Worm (Caenorhabditis elegans): Measurements from ENCODE around the gene W08G11.1.

The W08G11.1 gene

DNA sequence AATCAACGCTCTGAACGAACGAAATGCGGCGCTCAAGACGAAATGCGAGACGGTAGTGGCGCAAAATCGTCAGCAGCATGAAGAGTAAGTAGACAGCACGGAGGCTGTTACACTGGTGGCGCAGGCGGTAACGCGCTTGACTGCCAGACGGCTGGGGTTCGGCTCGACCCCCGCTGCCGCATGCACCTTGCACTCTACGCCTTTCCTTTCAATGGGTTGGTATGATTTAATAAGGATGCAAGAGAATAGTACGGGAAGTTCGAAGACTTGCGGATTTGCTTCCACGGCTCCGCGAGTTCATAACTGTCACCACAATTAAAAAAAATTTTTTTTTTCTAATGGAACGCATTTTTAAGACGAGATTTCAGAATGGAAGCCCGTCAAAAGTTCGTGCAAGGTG is 23.2 kb downstream of the W08G11.1 start (continued):
- no peak for TF ChIP-seq mec-3 (tag; optimal IDR thresholded peaks at IDR 0.05; ENCODE audit: borderline replicate concordance)
- no peak for TF ChIP-seq ahr-1 (tag; optimal IDR thresholded peaks at IDR 0.05)
- no peak for TF ChIP-seq T23F11.4 (GFP tag; optimal IDR thresholded peaks at IDR 0.05)
- peak; percentile 48 for TF ChIP-seq dve-1 (tag; optimal IDR thresholded peaks at IDR 0.05)
- TF ChIP-seq madf-2 (tag; optimal IDR thresholded peaks at IDR 0.05): peak; percentile 54
- peak; percentile 78 for TF ChIP-seq pha-2 (tag; optimal IDR thresholded peaks at IDR 0.05)
- TF ChIP-seq K02D7.2 (tag; optimal IDR thresholded peaks at IDR 0.05): peak; percentile 35
- peak; percentile 61 for TF ChIP-seq rnt-1 (tag; optimal IDR thresholded peaks at IDR 0.05)
- TF ChIP-seq lim-6 (tag; optimal IDR thresholded peaks at IDR 0.05): no peak
- no peak for TF ChIP-seq nhr-11 (tag; optimal IDR thresholded peaks at IDR 0.05)
- TF ChIP-seq fkh-6 (tag; optimal IDR thresholded peaks at IDR 0.05): peak; percentile 48
- TF ChIP-seq K09A11.1 (tag; optimal IDR thresholded peaks at IDR 0.05; ENCODE audit: insufficient read depth): no peak
- no peak for TF ChIP-seq fkh-10 (GFP tag; optimal IDR thresholded peaks at IDR 0.05)
- no peak for TF ChIP-seq odd-2 (tag; optimal IDR thresholded peaks at IDR 0.05)
- TF ChIP-seq elt-2 (tag; optimal IDR thresholded peaks at IDR 0.05): peak; percentile 61
- TF ChIP-seq unc-3 (GFP tag; conservative IDR thresholded peaks at IDR 0.05): peak; percentile 49; the same call in 1 of the 2 replicates
- TF ChIP-seq unc-3 (tag; optimal IDR thresholded peaks at IDR 0.05): peak; percentile 35
- TF ChIP-seq F13H6.1 (tag; optimal IDR thresholded peaks at IDR 0.05): peak; percentile 27
- TF ChIP-seq syd-9 (tag; optimal IDR thresholded peaks at IDR 0.05): peak; percentile 48
- TF ChIP-seq unc-42 (tag; optimal IDR thresholded peaks at IDR 0.05): peak; percentile 41
- peak; percentile 47 for TF ChIP-seq ceh-31 (tag; optimal IDR thresholded peaks at IDR 0.05)
- TF ChIP-seq hlh-30 (tag; optimal IDR thresholded peaks at IDR 0.05; ENCODE audit: insufficient read depth): peak; percentile 9
- peak; percentile 52 for TF ChIP-seq Y22D7AL.16 (tag; optimal IDR thresholded peaks at IDR 0.05)
- TF ChIP-seq ref-2 (tag; optimal IDR thresholded peaks at IDR 0.05): peak; percentile 46
- TF ChIP-seq tbx-2 (tag; optimal IDR thresholded peaks at IDR 0.05): peak; percentile 71
- no peak for TF ChIP-seq unc-55 (GFP tag; optimal IDR thresholded peaks at IDR 0.05)
- TF ChIP-seq ceh-9 (tag; optimal IDR thresholded peaks at IDR 0.05): peak; percentile 12
- peak; percentile 69 for TF ChIP-seq ceh-34 (tag; optimal IDR thresholded peaks at IDR 0.05)
- TF ChIP-seq ceh-2 (tag; optimal IDR thresholded peaks at IDR 0.05): peak; percentile 26

DNA sequence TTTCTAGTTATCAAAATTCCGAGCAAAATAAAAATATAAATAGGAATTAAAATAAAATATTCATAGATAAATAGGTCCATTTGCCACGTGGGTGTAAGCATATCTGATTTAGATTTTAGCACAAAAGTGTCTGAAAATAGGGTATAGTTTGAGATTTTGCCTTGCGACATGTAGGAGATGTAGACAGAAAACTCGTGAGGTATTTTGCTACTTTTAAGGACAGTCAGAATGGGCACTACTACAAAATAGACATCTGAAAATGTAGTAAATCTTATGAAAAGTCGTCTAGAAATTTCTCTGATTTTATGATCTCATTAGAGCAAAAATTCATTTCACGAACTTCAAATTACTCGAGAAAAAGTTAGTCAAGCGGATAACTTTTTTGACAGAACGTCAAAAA is 27.8 kb downstream of the W08G11.1 start, which contains the start of gene srv-34:
TSS of gene srv-34 (minus strand) at position 101 of the 400 bp plus-strand sequence.
- TF ChIP-seq lim-6 (tag; optimal IDR thresholded peaks at IDR 0.05) (no peak), ztf-16 (tag; optimal IDR thresholded peaks at IDR 0.05) (no peak), nfya-1 (tag; optimal IDR thresholded peaks at IDR 0.05) (no peak), ceh-30 (tag; optimal IDR thresholded peaks at IDR 0.05) (no peak), ceh-2 (tag; optimal IDR thresholded peaks at IDR 0.05) (no peak), gmeb-2 (tag; optimal IDR thresholded peaks at IDR 0.05) (no peak), tbx-2 (tag; optimal IDR thresholded peaks at IDR 0.05) (no peak), ceh-24 (tag; optimal IDR thresholded peaks at IDR 0.05) (no peak), mec-3 (tag; optimal IDR thresholded peaks at IDR 0.05; ENCODE audit: borderline replicate concordance) (no peak), pax-1 (tag; optimal IDR thresholded peaks at IDR 0.05) (no peak), ceh-6 (GFP tag; optimal IDR thresholded peaks at IDR 0.05) (no peak), tbx-7 (tag; optimal IDR thresholded peaks at IDR 0.05) (no peak), ref-2 (tag; optimal IDR thresholded peaks at IDR 0.05) (no peak), ceh-45 (GFP tag; IDR thresholded peaks at IDR 0.05) (no peak), eyg-1 (tag; optimal IDR thresholded peaks at IDR 0.05) (no peak), elt-2 (tag; optimal IDR thresholded peaks at IDR 0.05) (no peak), hlh-8 (tag; optimal IDR thresholded peaks at IDR 0.05) (no peak), K02D7.2 (tag; optimal IDR thresholded peaks at IDR 0.05) (no peak), pat-9 (tag; optimal IDR thresholded peaks at IDR 0.05) (no peak)

All from whole organism, late embryonic.